Worm (Caenorhabditis elegans): ENCODE data around the gene D1046.4.

D1046.4 gene

ce11 chrIV:8927093-8927492 lies 6.6 kb upstream of the D1046.4 start (continued):
- TF ChIP-seq pha-4 (tag; optimal IDR thresholded peaks at IDR 0.05), result no peak
- TF ChIP-seq hlh-26 (GFP tag; conservative IDR thresholded peaks at IDR 0.05), result no peak
- peak; percentile 73 for TF ChIP-seq nhr-27 (tag; optimal IDR thresholded peaks at IDR 0.05)
- TF ChIP-seq C06A6.2 (GFP tag; conservative IDR thresholded peaks at IDR 0.05), result peak; percentile 73; the same call in 1 of the 2 replicates
- TF ChIP-seq F57C9.4 (tag; optimal IDR thresholded peaks at IDR 0.05), result peak; percentile 87
- peak; percentile 84 for TF ChIP-seq atf-7 (tag; optimal IDR thresholded peaks at IDR 0.05)
- TF ChIP-seq mel-28 (tag; optimal IDR thresholded peaks at IDR 0.05; ENCODE audit: borderline replicate concordance), result peak; percentile 31
- peak; percentile 92 for TF ChIP-seq F23B12.7 (tag; optimal IDR thresholded peaks at IDR 0.05; ENCODE audit: insufficient read depth)
- TF ChIP-seq F49E8.2 (tag; optimal IDR thresholded peaks at IDR 0.05; ENCODE audit: insufficient read depth), result peak; percentile 77
- peak; percentile 97 for TF ChIP-seq lin-26 (GFP tag; IDR thresholded peaks at IDR 0.05)
- peak; percentile 95 for TF ChIP-seq zim-3 (tag; optimal IDR thresholded peaks at IDR 0.05)
- 0 out of 2 replicates have a peak, but pooled peaks have one; percentile 65 for TF ChIP-seq bed-1 (GFP tag; IDR thresholded peaks at IDR 0.05)
- TF ChIP-seq hrde-1 (tag; optimal IDR thresholded peaks at IDR 0.05; ENCODE audit: borderline replicate concordance), result peak; percentile 86
- TF ChIP-seq rcor-1 (GFP tag; IDR thresholded peaks at IDR 0.05), result peak; percentile 91
- peak; percentile 86 for TF ChIP-seq T26A5.8 (tag; optimal IDR thresholded peaks at IDR 0.05)
- no peak for TF ChIP-seq F37B4.10 (GFP tag; IDR thresholded peaks at IDR 0.05)
- TF ChIP-seq lsy-27 (tag; optimal IDR thresholded peaks at IDR 0.05; ENCODE audit: borderline replicate concordance, insufficient read depth), result peak; percentile 75
- TF ChIP-seq F33H1.4 (GFP tag; IDR thresholded peaks at IDR 0.05), result peak; percentile 38
- no peak for TF ChIP-seq K11D2.4 (GFP tag; IDR thresholded peaks at IDR 0.05)
- peak; percentile 42 for TF ChIP-seq xnd-1 (tag; optimal IDR thresholded peaks at IDR 0.05)
- peak; percentile 89 for TF ChIP-seq ztf-18 (tag; optimal IDR thresholded peaks at IDR 0.05)
- no peak for TF ChIP-seq nfya-1 (tag; optimal IDR thresholded peaks at IDR 0.05; ENCODE audit: borderline replicate concordance, insufficient read depth)
- TF ChIP-seq Y53G8AR.9 (GFP tag; conservative IDR thresholded peaks at IDR 0.05), result peak; percentile 76
- TF ChIP-seq lsl-1 (GFP tag; optimal IDR thresholded peaks at IDR 0.05), result peak; percentile 66
- TF ChIP-seq nhr-179 (tag; optimal IDR thresholded peaks at IDR 0.05), result peak; percentile 78
- TF ChIP-seq die-1 (tag; optimal IDR thresholded peaks at IDR 0.05), result peak; percentile 96
- peak; percentile 78 for TF ChIP-seq hmg-1.2 (GFP tag; IDR thresholded peaks at IDR 0.05)
- TF ChIP-seq B0261.1 (tag; optimal IDR thresholded peaks at IDR 0.05), result peak; percentile 98
- no peak for TF ChIP-seq ztf-6 (GFP tag; IDR thresholded peaks at IDR 0.05)
- TF ChIP-seq tbp1 (GFP tag; optimal IDR thresholded peaks at IDR 0.05), result peak; percentile 98
- TF ChIP-seq snpc-4 (GFP tag; optimal IDR thresholded peaks at IDR 0.05), result peak; percentile 65
- peak; percentile 31 to 84 (median 81) for TF ChIP-seq snpc-4 (tag; optimal IDR thresholded peaks at IDR 0.05)
- TF ChIP-seq dpff-1 (tag; optimal IDR thresholded peaks at IDR 0.05), result peak; percentile 85
- peak; percentile 27; the same call in 1 of the 2 replicates for TF ChIP-seq cebp-1 (GFP tag; IDR thresholded peaks at IDR 0.05)
- peak; percentile 86 for TF ChIP-seq cebp-1 (tag; optimal IDR thresholded peaks at IDR 0.05)
- peak; percentile 68 for TF ChIP-seq ztf-22 (GFP tag; optimal IDR thresholded peaks at IDR 0.05)
- peak; percentile 89 for TF ChIP-seq madf-10 (tag; optimal IDR thresholded peaks at IDR 0.05)
- peak; percentile 85 for TF ChIP-seq ztf-28 (GFP tag; IDR thresholded peaks at IDR 0.05)
- peak; percentile 45 for TF ChIP-seq gei-17 (GFP tag; optimal IDR thresholded peaks at IDR 0.05)
- peak; percentile 96 for TF ChIP-seq athp-1 (tag; optimal IDR thresholded peaks at IDR 0.05)
- peak; percentile 84 for TF ChIP-seq lin-40 (tag; optimal IDR thresholded peaks at IDR 0.05)
- TF ChIP-seq snpc-3.4 (tag; optimal IDR thresholded peaks at IDR 0.05), result peak; percentile 89
- peak; percentile 69 for TF ChIP-seq hsf-1 (GFP tag; IDR thresholded peaks at IDR 0.05)
- TF ChIP-seq nhr-120 (GFP tag; IDR thresholded peaks at IDR 0.05), result peak; percentile 89; the same call in 1 of the 2 replicates
- TF ChIP-seq F57A8.1 (GFP tag; optimal IDR thresholded peaks at IDR 0.05), result peak; percentile 70
- TF ChIP-seq aptf-2 (GFP tag; conservative IDR thresholded peaks at IDR 0.05), result no peak
- TF ChIP-seq rpc-1 (optimal IDR thresholded peaks at IDR 0.05), result peak; percentile 94
- peak; percentile 91 for TF ChIP-seq rpc-1 (tag; optimal IDR thresholded peaks at IDR 0.05)
